Worm (Caenorhabditis elegans): ENCODE data around the gene mkk-4.

ce11 chrX:10078089-10078488, 50.4 kb downstream of the mkk-4 start:
- TF ChIP-seq pha-4 (tag; optimal IDR thresholded peaks at IDR 0.05), result no peak
- no peak for TF ChIP-seq elt-1 (tag; optimal IDR thresholded peaks at IDR 0.05; ENCODE audit: borderline replicate concordance, insufficient read depth)
- TF ChIP-seq unc-39 (tag; optimal IDR thresholded peaks at IDR 0.05), result no peak
- no peak for TF ChIP-seq lin-13 (tag; optimal IDR thresholded peaks at IDR 0.05)
- TF ChIP-seq ces-1 (GFP tag; optimal IDR thresholded peaks at IDR 0.05), result no peak
- no peak for TF ChIP-seq nhr-12 (tag; optimal IDR thresholded peaks at IDR 0.05)
- no peak for TF ChIP-seq nhr-28 (tag; optimal IDR thresholded peaks at IDR 0.05)
- TF ChIP-seq hlh-1 (tag; optimal IDR thresholded peaks at IDR 0.05), result no peak
- no peak for TF ChIP-seq blmp-1 (tag; optimal IDR thresholded peaks at IDR 0.05)

All from whole organism, mixed stage, embryonic.